Fruit fly (Drosophila melanogaster) whole organism, pupa: ENCODE data around the gene CG7884.

Source experiments
- CG10348 ChIP-seq: fragments of 200-800 bp; sonication (Bioruptor generic); IDR thresholded peaks from 2 replicates; pipeline ENCODE4 v1.3.6; 2022; ENCODE audit warnings: missing biosample characterization, missing genetic modification characterization
- CG12605 ChIP-seq: fragments of 200-800 bp; sonication (Bioruptor generic); IDR thresholded peaks from 2 replicates; pipeline ENCODE4 v1.3.6; 2022; ENCODE audit warnings: missing biosample characterization, missing genetic modification characterization
- CG13204 ChIP-seq: fragments of 200-800 bp; sonication (Bioruptor generic); optimal IDR thresholded peaks from 2 replicates; lab custom pipeline; 2018; ENCODE audit warnings: missing biosample characterization, mild to moderate bottlenecking, missing genetic modification characterization, moderate library complexity
- CG14655 ChIP-seq: fragments of 200-800 bp; sonication (Bioruptor generic); optimal IDR thresholded peaks from 3 replicates; lab custom pipeline; 2017; ENCODE audit warnings: mild to moderate bottlenecking, missing biosample characterization, missing genetic modification reagents, missing genetic modification characterization
- CG15710 ChIP-seq: fragments of 200-800 bp; sonication (Bioruptor generic); optimal IDR thresholded peaks from 2 replicates; lab custom pipeline; 2018; ENCODE audit warnings: missing biosample characterization, mild to moderate bottlenecking, missing genetic modification characterization, moderate library complexity
- CG17806 ChIP-seq: fragments of 200-800 bp; sonication (Bioruptor generic); optimal IDR thresholded peaks from 2 replicates; lab custom pipeline; 2018; ENCODE audit warnings: missing biosample characterization, mild to moderate bottlenecking, missing genetic modification characterization, moderate library complexity
- CG32121 ChIP-seq: fragments of 200-800 bp; sonication (Bioruptor generic); IDR thresholded peaks from 2 replicates; pipeline ENCODE4 v1.3.6; 2022; ENCODE audit warnings: missing biosample characterization, missing genetic modification characterization
- CG34367 ChIP-seq: fragments of 200-800 bp; sonication (Bioruptor generic); optimal IDR thresholded peaks from 2 replicates; lab custom pipeline; 2018; ENCODE audit warnings: missing biosample characterization, mild to moderate bottlenecking, missing genetic modification characterization
- CG4496 ChIP-seq: fragments of 200-800 bp; sonication (Bioruptor generic); IDR thresholded peaks from 3 replicates; pipeline ENCODE4 v1.3.6; 2022; ENCODE audit warnings: missing biosample characterization, missing genetic modification characterization
- CG8159 ChIP-seq: fragments of 200-800 bp; sonication (Bioruptor generic); optimal IDR thresholded peaks from 3 replicates; lab custom pipeline; 2018; ENCODE audit warnings: missing biosample characterization, mild to moderate bottlenecking, missing genetic modification characterization, moderate library complexity
- CG8301 ChIP-seq: fragments of 200-800 bp; sonication (Bioruptor generic); optimal IDR thresholded peaks from 2 replicates; lab custom pipeline; 2018; ENCODE audit warnings: missing biosample characterization, mild to moderate bottlenecking, missing genetic modification characterization
- CG9948 ChIP-seq: fragments of 200-800 bp; sonication (Bioruptor generic); optimal IDR thresholded peaks from 2 replicates; lab custom pipeline; 2018; ENCODE audit warnings: missing biosample characterization, mild to moderate bottlenecking, missing genetic modification characterization, moderate library complexity
- D1 ChIP-seq: fragments of 200-800 bp; sonication (Bioruptor generic); optimal IDR thresholded peaks from 2 replicates; lab custom pipeline; 2018; ENCODE audit warnings: missing biosample characterization, mild to moderate bottlenecking, missing genetic modification characterization, moderate library complexity
- EcR ChIP-seq: fragments of 200-800 bp; sonication (Bioruptor generic); optimal IDR thresholded peaks from 3 replicates; lab custom pipeline; 2019; ENCODE audit warnings: missing biosample characterization, missing genetic modification characterization, mild to moderate bottlenecking, moderate library complexity, missing genetic modification reagents
- Ets98B ChIP-seq: fragments of 200-800 bp; sonication (Bioruptor generic); IDR thresholded peaks from 2 replicates; pipeline ENCODE4 v1.3.6; 2022; ENCODE audit warnings: missing biosample characterization, missing genetic modification characterization
- Pif1A ChIP-seq: fragments of 200-800 bp; sonication (Bioruptor generic); optimal IDR thresholded peaks from 3 replicates; lab custom pipeline; 2016; ENCODE audit warnings: missing biosample characterization, missing genetic modification characterization
- Pif1B ChIP-seq: fragments of 200-800 bp; sonication (Bioruptor generic); optimal IDR thresholded peaks from 3 replicates; lab custom pipeline; 2016; ENCODE audit warnings: missing biosample characterization, missing genetic modification characterization
- Snoo ChIP-seq: fragments of 200-800 bp; sonication (Bioruptor generic); optimal IDR thresholded peaks from 3 replicates; lab custom pipeline; 2017; ENCODE audit warnings: missing biosample characterization, mild to moderate bottlenecking, missing genetic modification characterization, inconsistent platforms
- fd96Ca ChIP-seq: fragments of 200-800 bp; sonication (Bioruptor generic); IDR thresholded peaks from 3 replicates; pipeline ENCODE4 v1.3.6; 2022; ENCODE audit warnings: missing biosample characterization, missing genetic modification characterization
- gl ChIP-seq: fragments of 200-800 bp; sonication (Bioruptor generic); optimal IDR thresholded peaks from 2 replicates; lab custom pipeline; 2018; ENCODE audit warnings: missing biosample characterization, mild to moderate bottlenecking, missing genetic modification characterization
- rn ChIP-seq: fragments of 200-800 bp; sonication (Bioruptor generic); IDR thresholded peaks from 2 replicates; pipeline ENCODE4 v1.3.6; 2022; ENCODE audit warnings: missing biosample characterization, missing genetic modification characterization

Gene CG7884

DNA sequence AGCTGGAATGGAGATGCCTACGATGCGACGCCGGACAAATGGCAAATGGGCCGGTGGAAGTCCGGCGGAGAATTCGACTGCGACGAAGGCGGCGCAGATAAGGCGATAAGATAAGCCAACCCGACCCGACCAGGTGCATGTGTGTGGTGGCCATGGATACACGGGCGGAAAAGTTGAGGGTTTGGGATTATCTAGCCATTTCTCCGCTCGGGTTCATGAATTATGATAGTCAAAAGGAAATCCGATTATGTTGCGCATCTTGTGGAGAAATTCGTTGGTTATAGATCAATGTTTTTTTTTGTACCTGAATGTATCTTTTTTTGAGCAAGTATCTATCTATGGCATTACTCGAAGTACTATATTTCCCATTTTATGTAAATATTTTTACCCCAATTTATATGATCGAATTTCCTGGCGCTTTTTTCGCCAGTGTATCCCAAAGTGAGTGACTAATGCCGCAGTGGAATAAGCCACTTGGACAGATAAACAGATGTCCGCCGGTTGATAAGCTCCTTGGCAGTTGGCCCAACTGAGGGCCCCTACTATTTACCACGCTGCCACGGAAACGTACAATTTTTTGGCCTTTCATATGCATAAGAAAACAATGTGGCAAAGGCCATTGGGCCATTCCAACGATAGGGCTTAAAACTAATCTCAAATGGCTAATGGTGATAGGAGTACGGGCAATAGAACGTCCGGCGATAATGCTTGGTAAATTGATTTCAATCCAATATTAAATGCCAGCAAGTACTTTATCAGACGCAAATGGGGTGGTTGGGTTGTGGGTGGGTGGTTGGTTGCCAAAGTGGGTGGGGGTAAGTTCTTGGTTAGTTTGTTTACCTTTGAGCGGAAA is 27.0 kb downstream of the CG7884 start, which contains the start of gene CG7992:
TSS of gene CG7992 (minus strand) at position 51 of the 853 bp plus-strand sequence.
- TF ChIP-seq CG8159 (peak; percentile 40), CG13204 (GFP tag; lab: Kevin White, UChicago) (no peak), CG9948 (tag; lab: Kevin White, UChicago) (no peak), CG4496 (GFP tag; lab: Robert Waterston, UW) (0 out of 3 replicates have a peak, but pooled peaks have one; percentile 39)
- TF ChIP-seq, all 21 proteins: peak for 2

DNA sequence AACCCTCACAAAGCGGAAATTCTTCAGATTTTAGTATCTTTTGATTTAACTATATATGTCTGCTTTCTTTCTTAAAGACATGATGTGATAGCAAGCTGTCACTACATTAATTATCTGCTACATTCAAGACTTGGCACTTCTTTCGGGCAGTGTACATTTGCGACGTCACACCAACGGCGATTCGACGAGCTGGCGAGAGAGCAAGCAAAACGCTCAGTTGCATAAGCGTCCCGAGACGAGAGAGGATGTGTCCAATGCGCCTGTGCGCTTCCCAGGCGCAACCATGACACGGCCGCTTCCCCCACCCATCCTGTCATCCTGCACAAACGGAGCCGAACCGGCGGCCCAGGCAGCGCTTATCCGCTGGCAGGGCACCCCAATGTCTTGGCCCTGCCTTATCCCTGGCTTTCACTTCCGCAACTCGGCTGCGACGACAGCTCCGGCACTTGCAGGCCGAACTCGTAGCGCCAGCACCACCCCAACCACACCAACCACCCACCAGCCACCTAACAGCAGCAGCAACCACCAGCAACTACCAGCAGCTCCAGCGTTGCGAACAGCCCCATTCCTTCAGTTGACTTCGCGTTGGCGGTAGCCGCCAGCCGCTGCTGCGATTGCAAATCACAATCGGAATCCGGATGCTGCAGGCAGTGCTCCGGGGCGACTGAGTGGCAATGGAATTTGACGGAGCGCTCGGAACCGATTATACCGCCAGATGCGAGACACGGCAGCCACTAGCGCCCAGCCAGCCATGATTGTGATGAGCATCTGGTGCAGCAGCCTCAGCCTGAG is 28.2 kb downstream of the CG7884 start, which contains the start of gene Hs3st-B:
TSS of gene Hs3st-B (plus strand) at position 214 of the 792 bp plus-strand sequence.
- peak; percentile 86 for TF ChIP-seq CG13204 (GFP tag; lab: Kevin White, UChicago)
- no peak for TF ChIP-seq CG14655
- TF ChIP-seq CG17806 (tag; lab: Kevin White, UChicago) = no peak
- no peak for TF ChIP-seq CG8301 (tag; lab: Kevin White, UChicago)
- peak; percentile 52; the same call in 1 of the 3 replicates for TF ChIP-seq CG4496 (GFP tag; lab: Robert Waterston, UW)

- TF ChIP-seq CG13204 (GFP tag; lab: Kevin White, UChicago) = no peak
- no peak for TF ChIP-seq D1 (tag; lab: Kevin White, UChicago)
- TF ChIP-seq CG8301 (tag; lab: Kevin White, UChicago) = no peak
- TF ChIP-seq CG14655 = no peak
- TF ChIP-seq gl = no peak
- TF ChIP-seq CG10348 = no peak
- no peak for TF ChIP-seq CG9948 (tag; lab: Kevin White, UChicago)
- TF ChIP-seq fd96Ca (GFP tag; lab: Robert Waterston, UW) = no peak
These were observed 28.9 kb downstream of the CG7884 start for dm6 chrX:19249339-19249738.

DNA sequence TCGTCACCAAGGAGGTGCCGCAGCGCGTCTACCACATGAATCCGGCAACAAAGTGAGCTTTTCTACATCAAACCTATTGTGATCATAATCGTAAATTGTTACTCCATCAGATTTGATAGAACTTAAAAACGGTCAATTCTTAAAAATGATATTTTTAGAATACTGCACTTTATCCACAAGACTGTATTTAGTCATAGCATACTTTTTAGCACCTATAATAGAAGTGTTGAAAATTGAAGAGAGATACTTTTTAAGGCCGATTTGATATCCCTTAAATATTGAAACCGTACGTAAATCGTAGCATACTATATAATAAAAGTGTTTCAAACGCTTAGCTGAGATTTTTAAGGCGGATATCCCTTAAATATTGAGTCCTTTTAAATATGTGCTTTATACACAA is 29.7 kb downstream of the CG7884 start:
- no peak for TF ChIP-seq Pif1B (GFP tag; lab: Kevin White, UChicago)
- TF ChIP-seq CG34367 (tag; lab: Kevin White, UChicago) = no peak
- no peak for TF ChIP-seq CG10348
- no peak for TF ChIP-seq gl
- no peak for TF ChIP-seq Snoo (tag; lab: Kevin White, UChicago)
- TF ChIP-seq CG32121 (GFP tag; lab: Robert Waterston, UW) = no peak
- no peak for TF ChIP-seq CG8301 (tag; lab: Kevin White, UChicago)
- TF ChIP-seq Pif1A (GFP tag; lab: Kevin White, UChicago) = no peak

DNA sequence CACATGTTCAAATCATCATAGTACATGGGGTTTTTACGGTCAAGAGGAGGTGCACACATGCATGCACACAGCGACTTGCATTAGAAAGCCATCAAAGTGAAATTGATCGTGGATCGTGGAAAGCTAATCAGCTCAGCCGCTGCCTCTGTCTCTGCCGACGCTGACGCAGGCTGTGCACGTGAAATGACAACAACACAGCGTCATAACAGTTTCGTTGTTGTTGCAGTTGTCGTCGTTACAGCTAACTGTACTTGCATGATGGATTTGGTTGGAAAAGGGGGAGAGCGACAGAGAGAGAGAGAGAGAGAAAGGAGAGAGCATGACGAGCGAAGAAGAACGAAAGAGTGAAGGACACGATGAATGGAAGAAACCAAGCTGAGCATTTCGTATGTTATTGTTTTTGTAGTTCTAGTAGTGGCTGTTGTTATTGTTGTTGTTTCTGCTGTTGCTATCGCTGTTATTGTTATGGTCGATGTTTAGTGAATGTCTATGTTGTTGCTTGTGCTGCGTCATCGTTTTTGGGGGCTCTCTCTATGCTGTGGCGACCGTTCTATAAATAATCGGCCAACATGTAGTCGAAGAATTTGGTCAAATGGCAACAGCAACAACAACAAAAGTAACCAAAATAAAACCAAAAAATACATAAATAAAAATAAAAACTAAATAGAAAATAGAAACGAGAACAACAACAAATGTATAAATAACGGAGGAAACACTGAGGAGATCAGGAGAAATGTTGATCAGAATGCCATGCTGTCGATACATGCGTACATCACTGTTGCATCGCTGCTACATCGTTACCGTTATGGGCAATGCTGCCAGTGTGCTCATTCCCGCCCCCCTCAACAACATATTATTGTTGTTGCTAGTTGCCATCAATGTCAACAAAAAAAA is 39.6 kb downstream of the CG7884 start:
- no peak for TF ChIP-seq CG32121 (GFP tag; lab: Robert Waterston, UW)
- no peak for TF ChIP-seq Snoo (tag; lab: Kevin White, UChicago)
- TF ChIP-seq CG9948 (tag; lab: Kevin White, UChicago) = no peak
- no peak for TF ChIP-seq CG17806 (tag; lab: Kevin White, UChicago)
- TF ChIP-seq CG8301 (tag; lab: Kevin White, UChicago) = no peak
- TF ChIP-seq D1 (tag; lab: Kevin White, UChicago) = no peak
- TF ChIP-seq CG13204 (GFP tag; lab: Kevin White, UChicago) = no peak
- no peak for TF ChIP-seq Pif1B (GFP tag; lab: Kevin White, UChicago)
- TF ChIP-seq CG12605 (GFP tag; lab: Robert Waterston, UW) = no peak
- TF ChIP-seq fd96Ca (GFP tag; lab: Robert Waterston, UW) = no peak
- TF ChIP-seq rn (GFP tag; lab: Robert Waterston, UW) = no peak
- no peak for TF ChIP-seq CG34367 (tag; lab: Kevin White, UChicago)
- no peak for TF ChIP-seq Pif1A (GFP tag; lab: Kevin White, UChicago)
- TF ChIP-seq CG4496 (GFP tag; lab: Robert Waterston, UW) = no peak
- TF ChIP-seq EcR (GFP tag; lab: Kevin White, UChicago) = no peak
- no peak for TF ChIP-seq Ets98B (GFP tag; lab: Robert Waterston, UW)
- TF ChIP-seq, all 21 proteins: peak for 0

DNA sequence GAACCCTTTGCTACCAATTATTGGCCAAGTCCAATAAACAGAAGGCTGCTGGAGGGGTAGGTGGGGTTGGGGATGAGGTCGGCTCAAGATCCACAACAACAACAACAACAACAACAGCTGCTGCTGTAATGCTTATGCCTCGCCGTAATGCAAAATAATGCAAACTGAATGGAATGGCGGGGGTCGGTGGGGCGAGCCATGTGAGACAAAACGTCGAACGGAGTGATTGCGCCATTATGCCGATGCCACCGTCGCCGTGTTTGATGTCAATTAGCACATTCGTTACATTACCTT is 40.2 kb downstream of the CG7884 start:
- no peak for TF ChIP-seq CG15710 (tag; lab: Kevin White, UChicago)
